Fruit fly (Drosophila melanogaster): ENCODE measurements around the gene Lar.

Lar gene

dm6 chr2L:19572496-19573317 lies 13.7 kb upstream of the Lar start (continued):
- TF ChIP-seq CG9609 (GFP tag; optimal IDR thresholded peaks at IDR 0.05): peak; percentile 47
- peak; percentile 14; the same call in 1 of the 2 replicates for TF ChIP-seq amos (GFP tag; IDR thresholded peaks at IDR 0.05; ENCODE audit: partially characterized antibody)
- TF ChIP-seq CG11247 (GFP tag; IDR thresholded peaks at IDR 0.05): no peak
- no peak for TF ChIP-seq psq (GFP tag; optimal IDR thresholded peaks at IDR 0.05)
- 0 out of 2 replicates have a peak, but pooled peaks have one; percentile 14 for TF ChIP-seq CG11085 (GFP tag; IDR thresholded peaks at IDR 0.05)
- TF ChIP-seq Bteb2 (GFP tag; optimal IDR thresholded peaks at IDR 0.05): peak; percentile 67
- peak; percentile 16 for TF ChIP-seq CG2116 (GFP tag; optimal IDR thresholded peaks at IDR 0.05)
- no peak for TF ChIP-seq CG9797 (GFP tag; optimal IDR thresholded peaks at IDR 0.05)
- peak; percentile 30 for TF ChIP-seq CG3407 (GFP tag; optimal IDR thresholded peaks at IDR 0.05)
- TF ChIP-seq Fer3 (tag; optimal IDR thresholded peaks at IDR 0.05): peak; percentile 66
- no peak for TF ChIP-seq Scr (GFP tag; IDR thresholded peaks at IDR 0.05; ENCODE audit: partially characterized antibody)
- TF ChIP-seq tup (GFP tag; optimal IDR thresholded peaks at IDR 0.05): peak; percentile 20
- peak; percentile 57 for TF ChIP-seq Max (GFP tag; optimal IDR thresholded peaks at IDR 0.05)
- TF ChIP-seq CG15073 (GFP tag; optimal IDR thresholded peaks at IDR 0.05): no peak
- TF ChIP-seq CG32532 (GFP tag; IDR thresholded peaks at IDR 0.05): peak; percentile 65
- TF ChIP-seq ERR (GFP tag; optimal IDR thresholded peaks at IDR 0.05): no peak
- 0 out of 3 replicates have a peak, but pooled peaks have one; percentile 15 for TF ChIP-seq CG2199 (GFP tag; IDR thresholded peaks at IDR 0.05)
- 0 out of 2 replicates have a peak, but pooled peaks have one; percentile 13 for TF ChIP-seq wdn (GFP tag; IDR thresholded peaks at IDR 0.05)
- TF ChIP-seq ci (GFP tag; IDR thresholded peaks at IDR 0.05): no peak
- peak; percentile 43 for TF ChIP-seq tap (tag; optimal IDR thresholded peaks at IDR 0.05)
- TF ChIP-seq CG18011 (GFP tag; optimal IDR thresholded peaks at IDR 0.05): peak; percentile 27
- TF ChIP-seq CG3163 (GFP tag; optimal IDR thresholded peaks at IDR 0.05): no peak
- no peak for TF ChIP-seq inv (GFP tag; IDR thresholded peaks at IDR 0.05; ENCODE audit: partially characterized antibody)
- no peak for TF ChIP-seq kni (GFP tag; optimal IDR thresholded peaks at IDR 0.05)
- 0 out of 3 replicates have a peak, but pooled peaks have one; percentile 8 for TF ChIP-seq Mrtf (GFP tag; IDR thresholded peaks at IDR 0.05)
- peak; percentile 56 for TF ChIP-seq esg (GFP tag; conservative IDR thresholded peaks at IDR 0.05)
- peak; percentile 45 for TF ChIP-seq sug (tag; optimal IDR thresholded peaks at IDR 0.05)
- peak; percentile 68 for TF ChIP-seq CG6254 (GFP tag; optimal IDR thresholded peaks at IDR 0.05)
- TF ChIP-seq abd-A (tag; optimal IDR thresholded peaks at IDR 0.05): peak; percentile 44
- no peak for TF ChIP-seq hth (optimal IDR thresholded peaks at IDR 0.05)
- TF ChIP-seq CG11695 (GFP tag; IDR thresholded peaks at IDR 0.05): peak; percentile 55; the same call in 2 of the 3 replicates
- no peak for TF ChIP-seq CG15479 (GFP tag; optimal IDR thresholded peaks at IDR 0.05)
- TF ChIP-seq CG8281 (tag; optimal IDR thresholded peaks at IDR 0.05): no peak
- TF ChIP-seq scrt (GFP tag; optimal IDR thresholded peaks at IDR 0.05): peak; percentile 78
- TF ChIP-seq Poxn (GFP tag; IDR thresholded peaks at IDR 0.05): no peak
- TF ChIP-seq dimm (GFP tag; IDR thresholded peaks at IDR 0.05): no peak
- TF ChIP-seq CG10267 (tag; optimal IDR thresholded peaks at IDR 0.05): peak; percentile 53
- 0 out of 2 replicates have a peak, but pooled peaks have one; percentile 39 for TF ChIP-seq HLH3B (GFP tag; IDR thresholded peaks at IDR 0.05)
- peak; percentile 45 for TF ChIP-seq disco-r (GFP tag; optimal IDR thresholded peaks at IDR 0.05)
- TF ChIP-seq prd (optimal IDR thresholded peaks at IDR 0.05): no peak
- peak; percentile 74 for TF ChIP-seq prd (GFP tag; IDR thresholded peaks at IDR 0.05)
- TF ChIP-seq chinmo (GFP tag; IDR thresholded peaks at IDR 0.05; ENCODE audit: partially characterized antibody): 0 out of 4 replicates have a peak, but pooled peaks have one; percentile 55
- peak in 1 of 3 experiments; percentile 46 for TF ChIP-seq lola (GFP tag; optimal IDR thresholded peaks at IDR 0.05)
- no peak for TF ChIP-seq CG7271 (tag; optimal IDR thresholded peaks at IDR 0.05)
- peak; percentile 78 for TF ChIP-seq PHDP (tag; optimal IDR thresholded peaks at IDR 0.05)
- TF ChIP-seq gsb-n (tag; optimal IDR thresholded peaks at IDR 0.05): peak; percentile 60
- peak; percentile 74 for TF ChIP-seq CG13775 (GFP tag; optimal IDR thresholded peaks at IDR 0.05)
- TF ChIP-seq gcm2 (GFP tag; optimal IDR thresholded peaks at IDR 0.05): no peak

Data from whole organism, embryonic.